Fruit fly (Drosophila melanogaster) whole organism, embryonic: ENCODE measurements around the gene CG31233.

ENCODE experiments used
- C15 ChIP-seq: fragments of 200-800 bp; sonication (Bioruptor generic); IDR thresholded peaks from 3 replicates; pipeline ENCODE4 v1.3.6; 2022; ENCODE audit warnings: missing biosample characterization, missing genetic modification characterization
- CG11456 ChIP-seq: fragments of 200-800 bp; sonication (Bioruptor generic); IDR thresholded peaks from 3 replicates; pipeline ENCODE4 v1.3.6; 2022; ENCODE audit warnings: missing biosample characterization, missing genetic modification characterization
- CG12391 ChIP-seq: fragments of 200-800 bp; sonication (Bioruptor generic); optimal IDR thresholded peaks from 3 replicates; lab custom pipeline; 2018; ENCODE audit warnings: missing biosample characterization, mild to moderate bottlenecking, missing genetic modification characterization, moderate library complexity
- CG16779 ChIP-seq: fragments of 200-800 bp; sonication (Bioruptor generic); IDR thresholded peaks from 2 replicates; pipeline ENCODE4 v1.3.6; 2022; ENCODE audit warnings: missing biosample characterization, missing genetic modification characterization
- CG31441 ChIP-seq: fragments of 200-800 bp; sonication (Bioruptor generic); IDR thresholded peaks from 2 replicates; pipeline ENCODE4 v1.3.6; 2022; ENCODE audit warnings: missing biosample characterization, missing genetic modification characterization
- CG4424 ChIP-seq: fragments of 200-800 bp; sonication (Bioruptor generic); optimal IDR thresholded peaks from 3 replicates; lab custom pipeline; 2016; ENCODE audit warnings: missing biosample characterization, missing genetic modification characterization
- Dbx ChIP-seq: fragments of 200-800 bp; sonication (Bioruptor generic); IDR thresholded peaks from 3 replicates; pipeline ENCODE4 v1.3.6; 2022; ENCODE audit warnings: missing biosample characterization, missing genetic modification characterization
- gfzf ChIP-seq: fragments of 200-800 bp; sonication (Bioruptor generic); optimal IDR thresholded peaks from 2 replicates; lab custom pipeline; 2016; ENCODE audit warnings: missing biosample characterization, mild to moderate bottlenecking, missing genetic modification characterization, moderate library complexity
- luna ChIP-seq: fragments of 200-800 bp; sonication (Bioruptor generic); optimal IDR thresholded peaks from 2 replicates; lab custom pipeline; 2016; ENCODE audit warnings: missing biosample characterization, missing genetic modification characterization
- pan ChIP-seq, 4 experiments: fragments of >200 bp in 3 of 4; fragments of 200-800 bp in 1 of 4; sonication (Bioruptor generic) in 1 of 4; optimal IDR thresholded peaks in 3 of 4; IDR thresholded peaks in 1 of 4; 2 replicates each; pipeline versions ENCODE4 v1.3.6 to Lab custom; 2017 to 2022; ENCODE audit warnings: missing biosample characterization in 2 of 4, missing genetic modification characterization in 2 of 4, mixed read lengths in 1 of 4
- pfk ChIP-seq: fragments of 200-800 bp; sonication (Bioruptor generic); optimal IDR thresholded peaks from 2 replicates; lab custom pipeline; 2018; ENCODE audit warnings: missing biosample characterization, mild to moderate bottlenecking, missing genetic modification characterization, moderate library complexity
- vvl ChIP-seq: fragments of 200-800 bp; sonication (Bioruptor generic); IDR thresholded peaks from 2 replicates; pipeline ENCODE4 v1.3.6; 2022; ENCODE audit warnings: missing biosample characterization, missing genetic modification characterization

DNA sequence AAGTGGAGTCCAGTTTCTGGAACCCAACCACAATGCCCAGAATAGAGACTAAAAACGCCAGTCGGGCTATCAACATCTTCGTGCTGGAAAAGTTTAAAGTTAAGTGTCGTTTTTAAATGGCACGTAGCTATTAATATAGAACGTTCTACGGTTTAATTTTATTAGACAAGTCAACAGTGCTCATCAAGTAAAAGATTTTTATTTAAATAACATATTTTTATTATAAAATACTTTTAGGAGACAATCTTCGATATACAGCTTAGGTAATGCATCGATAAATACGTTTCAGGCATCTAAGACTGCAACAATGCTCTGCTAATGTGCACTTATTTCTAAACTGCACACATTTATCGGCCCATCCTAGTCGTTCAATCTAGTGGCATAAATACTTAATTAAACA is 12.9 kb upstream of the CG31233 start, which contains the start of gene CG42869:
- TF ChIP-seq CG31441 (GFP tag; lab: Robert Waterston, UW) (no peak), gfzf (GFP tag; lab: Kevin White, UChicago) (no peak), CG11456 (no peak), luna (no peak), Dbx (GFP tag; lab: Robert Waterston, UW) (no peak), pan (optimal IDR thresholded peaks at IDR 0.05; lab: Kevin White, UChicago) (no peak), pan (GFP tag; optimal IDR thresholded peaks at IDR 0.05 in 1 of 2, IDR thresholded peaks at IDR 0.05 in 1 of 2) (no peak), CG12391 (tag; lab: Kevin White, UChicago) (no peak), vvl (GFP tag; lab: Robert Waterston, UW) (no peak), CG4424 (GFP tag; lab: Kevin White, UChicago) (no peak), pfk (no peak), CG16779 (GFP tag; lab: Robert Waterston, UW) (no peak), C15 (GFP tag; lab: Robert Waterston, UW) (no peak)
